Worm (Caenorhabditis elegans) whole organism, L2 larva: ENCODE measurements around the gene nspc-13.

Experiments used
- ZK546.5 ChIP-seq: sonication (generic microtip); optimal IDR thresholded peaks from 2 replicates; lab custom pipeline; 2017; ENCODE audit warnings: missing biosample characterization, missing genetic modification characterization
- elt-3 ChIP-seq: sonication (generic microtip); optimal IDR thresholded peaks from 2 replicates; lab custom pipeline; 2017; ENCODE audit warnings: missing biosample characterization, missing genetic modification characterization
- fos-1 ChIP-seq: fragments of 150-350 bp; optimal IDR thresholded peaks from 2 replicates; lab custom pipeline; 2014; ENCODE audit warnings: missing biosample characterization, missing genetic modification characterization
- gmeb-1 ChIP-seq: fragments of 150-350 bp; optimal IDR thresholded peaks from 2 replicates; lab custom pipeline; 2014; ENCODE audit warnings: missing biosample characterization, missing genetic modification characterization
- mab-5 ChIP-seq: fragments of 150-350 bp; optimal IDR thresholded peaks from 2 replicates; lab custom pipeline; 2014; ENCODE audit warnings: missing biosample characterization, missing genetic modification characterization
- nhr-12 ChIP-seq: fragments of 150-350 bp; optimal IDR thresholded peaks from 2 replicates; lab custom pipeline; 2014; ENCODE audit warnings: missing biosample characterization, missing genetic modification characterization
- nhr-129 ChIP-seq: fragments of 150-350 bp; optimal IDR thresholded peaks from 2 replicates; lab custom pipeline; 2014; ENCODE audit warnings: missing biosample characterization, missing genetic modification characterization
- unc-62 ChIP-seq: fragments of 150-350 bp; optimal IDR thresholded peaks from 2 replicates; lab custom pipeline; 2014; ENCODE audit warnings: missing biosample characterization, missing genetic modification reagents, missing genetic modification characterization
- zag-1 ChIP-seq: fragments of 150-350 bp; optimal IDR thresholded peaks from 2 replicates; lab custom pipeline; 2014; ENCODE audit warnings: missing biosample characterization, missing genetic modification characterization

DNA sequence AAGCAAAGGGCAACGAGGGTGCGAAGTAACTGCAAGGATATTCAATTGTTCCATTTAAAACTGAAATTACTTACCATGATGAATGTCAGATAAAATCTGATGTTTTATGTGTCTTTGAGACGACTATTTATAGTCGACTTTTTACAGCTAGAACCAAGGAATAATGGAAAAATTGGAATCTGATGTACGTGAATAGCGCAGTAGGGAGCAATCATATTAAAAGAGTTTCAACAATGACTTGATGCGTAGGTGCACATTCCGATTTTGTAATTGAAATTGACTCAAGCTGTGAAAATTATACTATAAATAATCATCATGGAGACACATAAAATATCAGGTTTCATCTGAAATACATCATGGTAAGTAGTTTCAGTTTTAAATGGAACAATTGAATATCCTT is 13.9 kb upstream of the nspc-13 start, which contains the start of the genes nspc-9 and nspc-10:
- TF ChIP-seq mab-5 (no peak), fos-1 (tag; lab: Kevin White, UChicago) (no peak), elt-3 (tag; lab: Kevin White, UChicago) (no peak), gmeb-1 (tag; lab: Kevin White, UChicago) (no peak), unc-62 (GFP tag; lab: Kevin White, UChicago) (no peak), nhr-129 (tag; lab: Kevin White, UChicago) (no peak), zag-1 (tag; lab: Kevin White, UChicago) (no peak), ZK546.5 (tag; lab: Kevin White, UChicago) (no peak), nhr-12 (tag; lab: Kevin White, UChicago) (no peak)
